Worm (Caenorhabditis elegans): ENCODE results near the gene C44C10.7.

C44C10.7 gene

ce11 chrX:11680851-11681250 is 7.2 kb downstream of the C44C10.7 start, which contains the start of gene T04F8.7 (continued):
- TF ChIP-seq dmd-6 (GFP tag; IDR thresholded peaks at IDR 0.05) (peak; percentile 88), hlh-30 (tag; optimal IDR thresholded peaks at IDR 0.05; ENCODE audit: insufficient read depth) (peak; percentile 65), zfp-2 (tag; optimal IDR thresholded peaks at IDR 0.05) (no peak), F26F4.8 (GFP tag; conservative IDR thresholded peaks at IDR 0.05) (no peak), nhr-28 (tag; optimal IDR thresholded peaks at IDR 0.05) (peak; percentile 66), skn-1 (tag; optimal IDR thresholded peaks at IDR 0.05) (no peak), hlh-11 (tag; optimal IDR thresholded peaks at IDR 0.05) (peak; percentile 85), daf-16 (GFP tag; optimal IDR thresholded peaks at IDR 0.05) (no peak), daf-16 (tag; optimal IDR thresholded peaks at IDR 0.05) (peak; percentile 87), nhr-48 (tag; optimal IDR thresholded peaks at IDR 0.05) (peak; percentile 38), hif-1 (tag; optimal IDR thresholded peaks at IDR 0.05) (peak in 1 of 2 experiments; percentile 32), dve-1 (tag; optimal IDR thresholded peaks at IDR 0.05; ENCODE audit: insufficient read depth) (peak; percentile 75), nhr-77 (tag; optimal IDR thresholded peaks at IDR 0.05) (peak; percentile 13), nhr-41 (GFP tag; IDR thresholded peaks at IDR 0.05) (0 out of 2 replicates have a peak, but pooled peaks have one; percentile 13), lsy-2 (tag; optimal IDR thresholded peaks at IDR 0.05) (no peak)

- no peak for TF ChIP-seq nhr-111 (GFP tag; optimal IDR thresholded peaks at IDR 0.05)
- peak; percentile 49 for TF ChIP-seq hlh-11 (tag; optimal IDR thresholded peaks at IDR 0.05)
- no peak for TF ChIP-seq dpl-1 (GFP tag; optimal IDR thresholded peaks at IDR 0.05)
- TF ChIP-seq dve-1 (tag; optimal IDR thresholded peaks at IDR 0.05; ENCODE audit: insufficient read depth): peak; percentile 26
- no peak for TF ChIP-seq zag-1 (tag; optimal IDR thresholded peaks at IDR 0.05)
- TF ChIP-seq zfp-2 (tag; optimal IDR thresholded peaks at IDR 0.05): no peak
- TF ChIP-seq hif-1 (tag; optimal IDR thresholded peaks at IDR 0.05): peak in 1 of 2 experiments; percentile 18
- TF ChIP-seq nhr-48 (tag; optimal IDR thresholded peaks at IDR 0.05): peak; percentile 29
- no peak for TF ChIP-seq nhr-25 (tag; optimal IDR thresholded peaks at IDR 0.05; ENCODE audit: borderline replicate concordance, insufficient read depth)
- TF ChIP-seq dmd-6 (GFP tag; IDR thresholded peaks at IDR 0.05): peak; percentile 93
- no peak for TF ChIP-seq nhr-10 (tag; optimal IDR thresholded peaks at IDR 0.05)
- TF ChIP-seq snpc-1.2 (GFP tag; IDR thresholded peaks at IDR 0.05): no peak
- TF ChIP-seq D1046.2 (GFP tag; IDR thresholded peaks at IDR 0.05): no peak
- TF ChIP-seq hlh-30 (tag; optimal IDR thresholded peaks at IDR 0.05; ENCODE audit: insufficient read depth): peak; percentile 33
- TF ChIP-seq madf-5 (GFP tag; IDR thresholded peaks at IDR 0.05): no peak
- no peak for TF ChIP-seq zip-11 (GFP tag; IDR thresholded peaks at IDR 0.05)
- peak in 1 of 2 experiments; percentile 97 for TF ChIP-seq unc-62 (GFP tag; optimal IDR thresholded peaks at IDR 0.05 in 1 of 2)
- TF ChIP-seq unc-62 (tag; optimal IDR thresholded peaks at IDR 0.05): no peak
- TF ChIP-seq daf-16 (GFP tag; optimal IDR thresholded peaks at IDR 0.05): peak in 1 of 2 experiments; percentile 59
- peak; percentile 87 for TF ChIP-seq daf-16 (tag; optimal IDR thresholded peaks at IDR 0.05)
- TF ChIP-seq Y105C5A.15 (GFP tag; IDR thresholded peaks at IDR 0.05): no peak
- no peak for TF ChIP-seq aha-1 (tag)
- no peak for TF ChIP-seq aly-2 (tag; optimal IDR thresholded peaks at IDR 0.05)
- TF ChIP-seq tra-1 (GFP tag; IDR thresholded peaks at IDR 0.05): peak; percentile 67; the same call in 1 of the 2 replicates
- no peak for TF ChIP-seq F26F4.8 (GFP tag; conservative IDR thresholded peaks at IDR 0.05)
Observed at ce11 chrX:11679211-11679977, 8.7 kb downstream of the C44C10.7 start.

- no peak for TF ChIP-seq lir-3 (tag; optimal IDR thresholded peaks at IDR 0.05)
- no peak for TF ChIP-seq pha-4 (GFP tag; IDR thresholded peaks at IDR 0.05)
- TF ChIP-seq pha-4 (tag; optimal IDR thresholded peaks at IDR 0.05): no peak
- TF ChIP-seq spr-1 (tag; optimal IDR thresholded peaks at IDR 0.05): no peak
- TF ChIP-seq lim-7 (GFP tag; IDR thresholded peaks at IDR 0.05): no peak
- no peak for TF ChIP-seq nhr-111 (GFP tag; optimal IDR thresholded peaks at IDR 0.05)
- TF ChIP-seq mxl-3 (GFP tag; optimal IDR thresholded peaks at IDR 0.05): no peak
- no peak for TF ChIP-seq dpl-1 (GFP tag; optimal IDR thresholded peaks at IDR 0.05)
- TF ChIP-seq ama-1 (optimal IDR thresholded peaks at IDR 0.05): no peak
- TF ChIP-seq hlh-11 (tag; optimal IDR thresholded peaks at IDR 0.05): no peak
- no peak for TF ChIP-seq madf-9 (GFP tag; conservative IDR thresholded peaks at IDR 0.05)
- no peak for TF ChIP-seq zip-2 (tag; optimal IDR thresholded peaks at IDR 0.05)
- TF ChIP-seq Y75B8A.6 (GFP tag; IDR thresholded peaks at IDR 0.05): no peak
- no peak for TF ChIP-seq zip-11 (GFP tag; IDR thresholded peaks at IDR 0.05)
- TF ChIP-seq sdz-12 (GFP tag; optimal IDR thresholded peaks at IDR 0.05): no peak
- TF ChIP-seq Y5F2A.4 (GFP tag; optimal IDR thresholded peaks at IDR 0.05): no peak
- TF ChIP-seq mep-1 (tag; optimal IDR thresholded peaks at IDR 0.05): no peak
- TF ChIP-seq unc-39 (tag; optimal IDR thresholded peaks at IDR 0.05): no peak
- no peak for TF ChIP-seq rbr-2 (tag; optimal IDR thresholded peaks at IDR 0.05)
- TF ChIP-seq nhr-77 (tag; optimal IDR thresholded peaks at IDR 0.05): no peak
- no peak for TF ChIP-seq ceh-28 (tag; optimal IDR thresholded peaks at IDR 0.05)
Observed at ce11 chrX:11675573-11675972, 12.5 kb downstream of the C44C10.7 start.
